Worm (Caenorhabditis elegans): ENCODE results near the gene T26G10.4.

DNA sequence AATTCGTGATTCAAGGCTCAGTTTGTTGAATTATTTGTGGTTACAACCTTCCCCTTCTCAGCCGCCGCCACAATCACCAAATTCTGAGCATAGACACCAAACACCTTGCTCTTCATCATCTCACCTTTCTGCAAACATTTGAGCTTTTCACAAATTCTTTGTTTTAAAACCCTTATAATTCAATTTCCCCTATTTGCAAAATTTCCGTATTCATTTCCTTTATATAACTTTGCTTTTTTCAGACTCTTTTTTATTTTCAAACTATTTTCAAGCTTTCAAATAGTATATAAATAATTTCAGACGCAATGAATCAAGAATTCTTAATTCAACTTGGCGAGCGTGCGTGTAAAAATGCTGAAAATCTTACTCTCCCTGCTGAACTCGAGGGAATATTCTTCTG, 36.8 kb upstream of the T26G10.4 start, which contains the start of gene tkr-1:
- TF ChIP-seq nhr-25 (tag; optimal IDR thresholded peaks at IDR 0.05; ENCODE audit: borderline replicate concordance, insufficient read depth): no peak
- no peak for TF ChIP-seq zfp-3 (GFP tag; conservative IDR thresholded peaks at IDR 0.05)
- TF ChIP-seq lin-1 (GFP tag; IDR thresholded peaks at IDR 0.05): no peak
- TF ChIP-seq lin-13 (GFP tag; optimal IDR thresholded peaks at IDR 0.05): no peak
- TF ChIP-seq pqm-1 (tag; optimal IDR thresholded peaks at IDR 0.05): no peak
- no peak for TF ChIP-seq mep-1 (tag; optimal IDR thresholded peaks at IDR 0.05)
- no peak for TF ChIP-seq nhr-237 (tag; optimal IDR thresholded peaks at IDR 0.05)
- no peak for TF ChIP-seq nhr-76 (tag; optimal IDR thresholded peaks at IDR 0.05)
- TF ChIP-seq aly-2 (tag; optimal IDR thresholded peaks at IDR 0.05): no peak
- no peak for TF ChIP-seq dpl-1 (GFP tag; optimal IDR thresholded peaks at IDR 0.05)
- no peak for TF ChIP-seq ces-1 (GFP tag; optimal IDR thresholded peaks at IDR 0.05)
- TF ChIP-seq ceh-32 (tag; optimal IDR thresholded peaks at IDR 0.05; ENCODE audit: poor library complexity): no peak
- TF ChIP-seq ZK337.2 (GFP tag; IDR thresholded peaks at IDR 0.05): no peak
- TF ChIP-seq mdt-29 (GFP tag; IDR thresholded peaks at IDR 0.05): no peak

All from whole organism, L4 larva.